Worm (Caenorhabditis elegans) whole organism, mixed stage, embryonic: ENCODE results near the gene rars-1.

Experiments used
- M03D4.4 ChIP-seq: sonication (generic microtip); optimal IDR thresholded peaks from 2 replicates; lab custom pipeline; 2017; ENCODE audit warnings: mild to moderate bottlenecking, missing genetic modification characterization, missing compliant biosample characterization
- bed-3 ChIP-seq: fragments of 200-800 bp; sonication (Bioruptor generic); optimal IDR thresholded peaks from 3 replicates; lab custom pipeline; 2018; ENCODE audit warnings: mild to moderate bottlenecking, missing genetic modification characterization, moderate library complexity, missing compliant biosample characterization
- blmp-1 ChIP-seq: fragments of 150-350 bp; optimal IDR thresholded peaks from 2 replicates; lab custom pipeline; 2014; ENCODE audit warnings: missing biosample characterization, missing genetic modification characterization
- ceh-39 ChIP-seq: fragments of 150-350 bp; optimal IDR thresholded peaks from 2 replicates; lab custom pipeline; 2014; ENCODE audit warnings: missing biosample characterization, missing genetic modification characterization
- ceh-43 ChIP-seq: fragments of 200-800 bp; sonication (Bioruptor generic); optimal IDR thresholded peaks from 2 replicates; lab custom pipeline; 2018; ENCODE audit warnings: mild to moderate bottlenecking, missing genetic modification characterization, moderate library complexity, missing compliant biosample characterization
- ceh-83 ChIP-seq: fragments of 200-800 bp; sonication (Bioruptor generic); optimal IDR thresholded peaks from 2 replicates; lab custom pipeline; 2018; ENCODE audit warnings: mild to moderate bottlenecking, missing genetic modification characterization, missing compliant biosample characterization
- ces-1 ChIP-seq: fragments of 150-350 bp; optimal IDR thresholded peaks from 2 replicates; lab custom pipeline; 2014; ENCODE audit warnings: missing biosample characterization, missing genetic modification reagents, missing genetic modification characterization
- cnd-1 ChIP-seq: fragments of 200-800 bp; sonication (Bioruptor generic); optimal IDR thresholded peaks from 2 replicates; lab custom pipeline; 2018; ENCODE audit warnings: mild to moderate bottlenecking, missing genetic modification characterization, missing compliant biosample characterization
- drap-1 ChIP-seq: fragments of 200-800 bp; sonication (Bioruptor generic); optimal IDR thresholded peaks from 3 replicates; lab custom pipeline; 2018; ENCODE audit warnings: mild to moderate bottlenecking, missing genetic modification characterization, missing compliant biosample characterization
- elt-1 ChIP-seq: sonication (generic microtip); optimal IDR thresholded peaks from 2 replicates; lab custom pipeline; 2017; ENCODE audit warnings: missing genetic modification characterization, mild to moderate bottlenecking, missing compliant biosample characterization, antibody characterized with exemption, moderate library complexity, borderline replicate concordance; ENCODE audit not compliant: insufficient read depth
- elt-3 ChIP-seq: fragments of 150-350 bp; optimal IDR thresholded peaks from 2 replicates; lab custom pipeline; 2014; ENCODE audit warnings: missing biosample characterization, missing genetic modification characterization
- flh-1 ChIP-seq: fragments of 200-800 bp; sonication (Bioruptor generic); optimal IDR thresholded peaks from 2 replicates; lab custom pipeline; 2018; ENCODE audit warnings: mild to moderate bottlenecking, missing genetic modification characterization, moderate library complexity, missing compliant biosample characterization
- ham-2 ChIP-seq: fragments of 200-800 bp; sonication (Bioruptor generic); optimal IDR thresholded peaks from 2 replicates; lab custom pipeline; 2018; ENCODE audit warnings: mild to moderate bottlenecking, missing genetic modification characterization, missing compliant biosample characterization
- hlh-1 ChIP-seq: fragments of 150-350 bp; optimal IDR thresholded peaks from 2 replicates; lab custom pipeline; 2014; ENCODE audit warnings: missing biosample characterization, missing genetic modification reagents, missing genetic modification characterization
- lin-13 ChIP-seq: fragments of 150-350 bp; optimal IDR thresholded peaks from 2 replicates; lab custom pipeline; 2014; ENCODE audit warnings: missing biosample characterization, missing genetic modification characterization
- lin-32 ChIP-seq: fragments of 200-800 bp; sonication (Bioruptor generic); optimal IDR thresholded peaks from 2 replicates; lab custom pipeline; 2018; ENCODE audit warnings: mild to moderate bottlenecking, missing genetic modification characterization, missing compliant biosample characterization
- lsy-2 ChIP-seq: fragments of 150-350 bp; optimal IDR thresholded peaks from 2 replicates; lab custom pipeline; 2014; ENCODE audit warnings: missing biosample characterization, missing genetic modification characterization
- mab-5 ChIP-seq: fragments of 150-350 bp; optimal IDR thresholded peaks from 2 replicates; lab custom pipeline; 2014; ENCODE audit warnings: missing biosample characterization, missing genetic modification characterization
- mep-1 ChIP-seq: fragments of 150-350 bp; optimal IDR thresholded peaks from 2 replicates; lab custom pipeline; 2017; ENCODE audit warnings: missing biosample characterization, missing genetic modification reagents, missing genetic modification characterization, inconsistent platforms
- mls-2 ChIP-seq: sonication (generic microtip); optimal IDR thresholded peaks from 2 replicates; lab custom pipeline; 2016; ENCODE audit warnings: mild to moderate bottlenecking, missing genetic modification characterization, moderate library complexity, missing compliant biosample characterization
- nhr-12 ChIP-seq: fragments of 150-350 bp; optimal IDR thresholded peaks from 2 replicates; lab custom pipeline; 2014; ENCODE audit warnings: missing biosample characterization, missing genetic modification characterization
- nhr-2 ChIP-seq: fragments of 150-350 bp; optimal IDR thresholded peaks from 2 replicates; lab custom pipeline; 2014; ENCODE audit warnings: missing biosample characterization, missing genetic modification characterization
- nhr-237 ChIP-seq: fragments of 150-350 bp; optimal IDR thresholded peaks from 2 replicates; lab custom pipeline; 2014; ENCODE audit warnings: missing biosample characterization, missing genetic modification characterization
- nhr-28 ChIP-seq: fragments of 150-350 bp; optimal IDR thresholded peaks from 2 replicates; lab custom pipeline; 2014; ENCODE audit warnings: missing biosample characterization, missing genetic modification characterization
- pha-4 ChIP-seq: fragments of 150-350 bp; optimal IDR thresholded peaks from 2 replicates; lab custom pipeline; 2018; ENCODE audit warnings: missing biosample characterization, missing genetic modification reagents, missing genetic modification characterization
- sem-2 ChIP-seq: fragments of 200-800 bp; sonication (Bioruptor generic); optimal IDR thresholded peaks from 2 replicates; lab custom pipeline; 2018; ENCODE audit warnings: mild to moderate bottlenecking, missing genetic modification characterization, missing compliant biosample characterization
- snpc-4 ChIP-seq: fragments of 150-350 bp; optimal IDR thresholded peaks from 2 replicates; lab custom pipeline; 2014; ENCODE audit warnings: missing biosample characterization, missing genetic modification characterization
- sptf-1 ChIP-seq: sonication (generic microtip); optimal IDR thresholded peaks from 2 replicates; lab custom pipeline; 2017; ENCODE audit warnings: mild to moderate bottlenecking, missing genetic modification characterization, moderate library complexity, missing compliant biosample characterization
- tbx-8 ChIP-seq: fragments of 200-800 bp; sonication (Bioruptor generic); optimal IDR thresholded peaks from 2 replicates; lab custom pipeline; 2018; ENCODE audit warnings: mild to moderate bottlenecking, missing genetic modification characterization, moderate library complexity, missing compliant biosample characterization
- unc-120 ChIP-seq: sonication (generic microtip); optimal IDR thresholded peaks from 2 replicates; lab custom pipeline; 2017; ENCODE audit warnings: missing genetic modification characterization, missing compliant biosample characterization; ENCODE audit not compliant: poor library complexity, severe bottlenecking
- unc-39 ChIP-seq: fragments of 150-350 bp; optimal IDR thresholded peaks from 2 replicates; lab custom pipeline; 2014; ENCODE audit warnings: missing biosample characterization, missing genetic modification characterization
- unc-62 ChIP-seq: fragments of 150-350 bp; optimal IDR thresholded peaks from 2 replicates; lab custom pipeline; 2014; ENCODE audit warnings: missing biosample characterization, missing genetic modification reagents, missing genetic modification characterization
- zip-8 ChIP-seq: fragments of 150-350 bp; optimal IDR thresholded peaks from 2 replicates; lab custom pipeline; 2014; ENCODE audit warnings: missing biosample characterization, missing genetic modification characterization
- ztf-11 ChIP-seq: fragments of 150-350 bp; optimal IDR thresholded peaks from 2 replicates; lab custom pipeline; 2014; ENCODE audit warnings: missing biosample characterization, missing genetic modification characterization

Gene rars-1

DNA sequence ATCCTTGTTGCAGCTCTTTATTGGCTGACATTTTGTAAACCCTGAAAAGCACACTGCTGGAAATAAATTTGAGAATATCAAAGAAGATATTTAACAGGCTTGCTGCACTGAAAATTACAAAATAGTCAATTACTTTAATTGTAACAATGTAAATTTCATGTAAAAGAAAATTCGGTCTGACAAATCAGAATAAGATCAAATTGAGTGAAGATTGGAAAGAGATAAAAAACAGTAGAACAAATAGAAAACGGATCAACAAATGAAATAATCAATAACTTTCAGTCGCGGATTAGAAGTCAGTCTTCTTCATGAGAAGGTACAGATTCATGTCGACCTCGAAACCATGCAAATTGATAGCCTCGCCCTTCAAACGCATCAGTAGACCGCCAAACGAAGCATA, at the start of gene rars-1:
Gene rars-1, minus strand, starts transcription at position 101 of the 400 bp plus-strand sequence.
- no peak for TF ChIP-seq M03D4.4 (tag; lab: Kevin White, UChicago)
- no peak for TF ChIP-seq blmp-1 (tag; lab: Kevin White, UChicago)
- TF ChIP-seq zip-8 (tag; lab: Kevin White, UChicago) = no peak
- TF ChIP-seq nhr-12 (tag; lab: Kevin White, UChicago) = no peak
- no peak for TF ChIP-seq mls-2 (tag; lab: Kevin White, UChicago)
- no peak for TF ChIP-seq nhr-28 (tag; lab: Kevin White, UChicago)
- TF ChIP-seq ceh-83 = no peak
- no peak for TF ChIP-seq mep-1 (tag; lab: Kevin White, UChicago)
- no peak for TF ChIP-seq unc-120 (tag; lab: Kevin White, UChicago)
- no peak for TF ChIP-seq lin-32
- TF ChIP-seq sptf-1 (tag; lab: Kevin White, UChicago) = no peak
- no peak for TF ChIP-seq nhr-237 (tag; lab: Kevin White, UChicago)
- TF ChIP-seq lin-13 = no peak
- no peak for TF ChIP-seq mab-5 (tag; lab: Kevin White, UChicago)
- TF ChIP-seq nhr-2 (tag; lab: Kevin White, UChicago) = no peak
- no peak for TF ChIP-seq ces-1 (GFP tag; lab: Kevin White, UChicago)
- no peak for TF ChIP-seq ceh-39
- TF ChIP-seq pha-4 = no peak
- TF ChIP-seq elt-1 (tag; lab: Kevin White, UChicago) = no peak
- TF ChIP-seq, all 35 proteins: peak for 0

DNA sequence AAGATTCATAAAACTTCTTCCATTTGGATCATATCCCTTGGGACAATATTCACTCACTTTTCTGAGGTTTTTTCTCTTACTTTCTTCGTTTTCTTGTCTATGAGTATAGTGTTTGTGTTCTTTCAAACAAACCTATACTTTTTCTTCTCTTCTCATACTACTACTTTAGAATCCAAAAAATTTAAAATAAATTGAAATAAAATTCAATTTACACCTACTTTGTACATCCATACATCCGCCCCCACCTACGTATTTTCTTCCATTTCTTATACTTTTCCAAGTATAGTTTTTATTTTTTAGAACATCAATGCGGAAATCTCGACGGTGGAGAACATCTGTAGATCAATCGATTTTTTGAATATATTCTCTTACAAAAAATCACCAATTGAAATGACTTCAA, 48.3 kb upstream of the rars-1 start, which contains the start of gene nca-2:
Gene nca-2, plus strand, starts transcription at position 301 of the 400 bp plus-strand sequence.
- TF ChIP-seq sem-2 = no peak
- TF ChIP-seq mls-2 (tag; lab: Kevin White, UChicago) = no peak
- TF ChIP-seq lsy-2 = no peak
- TF ChIP-seq cnd-1 (tag; lab: Kevin White, UChicago) = no peak
- TF ChIP-seq sptf-1 (tag; lab: Kevin White, UChicago) = no peak
- no peak for TF ChIP-seq ceh-39

DNA sequence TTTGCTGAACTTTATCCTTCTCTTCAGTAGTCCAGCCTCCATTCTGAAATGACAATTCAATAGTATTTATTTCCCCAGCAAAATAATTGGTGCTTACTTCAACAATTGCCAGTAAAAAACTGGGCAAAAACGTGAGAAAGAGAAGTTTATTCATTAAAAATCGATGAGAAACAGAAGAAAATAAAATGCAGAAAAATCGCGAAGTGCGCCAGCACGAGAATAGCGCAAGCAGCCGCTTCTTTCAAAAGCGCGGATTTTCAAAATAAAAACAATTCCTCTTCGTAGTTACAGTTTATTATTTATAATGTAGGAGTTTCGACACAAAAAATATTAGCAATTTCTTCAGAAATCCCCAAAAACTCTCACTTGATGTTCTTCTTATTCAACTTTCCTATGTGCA, 45.9 kb upstream of the rars-1 start, which contains the start of gene C27F2.9:
Gene C27F2.9, minus strand, starts transcription at position 159 of the 400 bp plus-strand sequence.
- TF ChIP-seq elt-1 (tag; lab: Kevin White, UChicago) (no peak), hlh-1 (peak; percentile 3), unc-120 (tag; lab: Kevin White, UChicago) (peak; percentile 1), nhr-12 (tag; lab: Kevin White, UChicago) (no peak), mep-1 (tag; lab: Kevin White, UChicago) (peak; percentile 88), flh-1 (GFP tag; lab: Kevin White, UChicago) (no peak), ztf-11 (tag; lab: Kevin White, UChicago) (no peak), nhr-237 (tag; lab: Kevin White, UChicago) (peak; percentile 73), M03D4.4 (tag; lab: Kevin White, UChicago) (peak; percentile 52), nhr-2 (tag; lab: Kevin White, UChicago) (peak; percentile 16), unc-62 (GFP tag; lab: Kevin White, UChicago) (no peak), unc-39 (tag; lab: Kevin White, UChicago) (no peak), sptf-1 (tag; lab: Kevin White, UChicago) (peak; percentile 76), ces-1 (GFP tag; lab: Kevin White, UChicago) (peak; percentile 73), ceh-43 (peak; percentile 22), mls-2 (tag; lab: Kevin White, UChicago) (peak; percentile 24), bed-3 (GFP tag; lab: Kevin White, UChicago) (no peak), zip-8 (tag; lab: Kevin White, UChicago) (no peak), lin-32 (no peak), lin-13 (peak; percentile 71), cnd-1 (tag; lab: Kevin White, UChicago) (peak; percentile 12), drap-1 (GFP tag; lab: Kevin White, UChicago) (peak; percentile 25), nhr-28 (tag; lab: Kevin White, UChicago) (no peak), lsy-2 (peak; percentile 80), sem-2 (no peak), ceh-83 (peak; percentile 63), ceh-39 (peak; percentile 62), tbx-8 (GFP tag; lab: Kevin White, UChicago) (no peak)

DNA sequence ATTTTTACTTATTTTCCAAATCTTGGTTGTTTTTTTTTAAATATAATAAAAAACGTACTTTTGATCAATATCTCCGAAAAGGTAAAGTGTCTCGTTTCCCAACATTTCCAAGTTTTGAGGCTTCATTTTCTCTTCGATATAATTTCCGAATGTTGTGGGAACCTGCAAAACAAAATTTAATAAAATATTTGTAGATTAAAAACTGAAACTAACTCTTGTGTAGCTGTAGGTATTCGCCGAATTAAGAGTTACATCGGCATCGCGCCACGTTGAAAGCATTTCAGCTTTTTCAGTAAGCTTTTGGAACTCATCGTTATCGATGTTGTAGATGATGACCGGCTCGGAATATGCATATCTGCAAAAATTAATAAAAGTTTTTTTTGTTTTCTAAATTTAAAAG, 45.4 kb upstream of the rars-1 start, which contains the start of gene vps-22:
Gene vps-22, minus strand, starts transcription at position 101 of the 400 bp plus-strand sequence.
- TF ChIP-seq ham-2 (GFP tag; lab: Kevin White, UChicago) (no peak), M03D4.4 (tag; lab: Kevin White, UChicago) (no peak), mab-5 (tag; lab: Kevin White, UChicago) (no peak), bed-3 (GFP tag; lab: Kevin White, UChicago) (no peak), sem-2 (no peak), lin-13 (no peak), elt-3 (no peak), ces-1 (GFP tag; lab: Kevin White, UChicago) (no peak), nhr-237 (tag; lab: Kevin White, UChicago) (no peak), lsy-2 (no peak), ztf-11 (tag; lab: Kevin White, UChicago) (no peak), ceh-83 (no peak), ceh-39 (no peak), drap-1 (GFP tag; lab: Kevin White, UChicago) (no peak), snpc-4 (tag; lab: Kevin White, UChicago) (no peak), unc-62 (GFP tag; lab: Kevin White, UChicago) (no peak), lin-32 (no peak), elt-1 (tag; lab: Kevin White, UChicago) (no peak)
